In the genomic region with DNA sequence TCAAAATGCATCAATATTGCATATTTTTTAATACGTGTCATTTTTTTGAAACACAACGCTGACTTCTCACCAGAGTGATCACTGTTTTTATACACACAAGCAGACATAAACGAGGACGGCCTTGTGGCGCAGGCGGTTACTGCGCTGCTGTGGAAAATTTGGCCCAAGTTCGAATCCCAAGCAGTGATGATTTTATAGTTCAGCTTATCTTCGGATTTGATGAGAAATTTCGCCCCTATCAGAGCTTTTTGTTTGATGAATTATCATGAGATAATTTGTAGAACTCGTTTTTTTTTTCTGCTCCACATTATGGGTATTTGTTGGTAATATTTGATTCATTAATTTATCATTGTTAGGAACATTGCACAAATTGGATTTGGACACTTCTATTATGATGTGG, we compare ENCODE assay signal across 4 worm cellular contexts.
TF ChIP-seq lines count a peak whose summit lies in the region.

No protein-coding gene starts in this region.

TF ChIP-seq in whole organism, L2 larva, 48 proteins besides CTCF, POLR2A, EP300 and RAD21 (continued from another document):
- TF ChIP-seq ztf-1 (GFP tag; conservative IDR thresholded peaks at IDR 0.05; lab: Robert Waterston, UW) (no peak), sma-9 (GFP tag; optimal IDR thresholded peaks at IDR 0.05; lab: Kevin White, UChicago) (peak; percentile 79), sma-9 (tag; optimal IDR thresholded peaks at IDR 0.05; lab: Kevin White, UChicago) (no peak), sma-3 (GFP tag; optimal IDR thresholded peaks at IDR 0.05; lab: Kevin White, UChicago) (peak; percentile 77), ztf-11 (tag; optimal IDR thresholded peaks at IDR 0.05; lab: Kevin White, UChicago) (no peak), unc-55 (GFP tag; optimal IDR thresholded peaks at IDR 0.05; lab: Kevin White, UChicago) (peak; percentile 78), nhr-10 (tag; optimal IDR thresholded peaks at IDR 0.05; lab: Kevin White, UChicago) (peak; percentile 28), lin-13 (GFP tag; optimal IDR thresholded peaks at IDR 0.05; lab: Kevin White, UChicago) (peak; percentile 50), gmeb-1 (tag; optimal IDR thresholded peaks at IDR 0.05; lab: Kevin White, UChicago) (peak; percentile 66), snpc-4 (tag; optimal IDR thresholded peaks at IDR 0.05; lab: Kevin White, UChicago) (no peak), lsy-2 (tag; optimal IDR thresholded peaks at IDR 0.05; lab: Kevin White, UChicago) (peak; percentile 60 to 77), alr-1 (tag; optimal IDR thresholded peaks at IDR 0.05; lab: Kevin White, UChicago) (no peak), lin-39 (tag; optimal IDR thresholded peaks at IDR 0.05; lab: Kevin White, UChicago) (no peak), C34F6.9 (tag; optimal IDR thresholded peaks at IDR 0.05; lab: Kevin White, UChicago) (peak; percentile 71), blmp-1 (tag; optimal IDR thresholded peaks at IDR 0.05; lab: Kevin White, UChicago; ENCODE audit: insufficient read depth) (peak; percentile 22), crh-2 (tag; optimal IDR thresholded peaks at IDR 0.05; lab: Kevin White, UChicago) (peak; percentile 66), nhr-25 (tag; optimal IDR thresholded peaks at IDR 0.05; lab: Kevin White, UChicago) (peak; percentile 59), egl-27 (tag; optimal IDR thresholded peaks at IDR 0.05; lab: Kevin White, UChicago) (peak; percentile 62), dmd-4 (tag; optimal IDR thresholded peaks at IDR 0.05; lab: Kevin White, UChicago) (no peak), unc-62 (GFP tag; optimal IDR thresholded peaks at IDR 0.05; lab: Kevin White, UChicago) (no peak), nhr-77 (tag; optimal IDR thresholded peaks at IDR 0.05; lab: Kevin White, UChicago) (no peak), ZK546.5 (tag; optimal IDR thresholded peaks at IDR 0.05; lab: Kevin White, UChicago) (no peak), sem-4 (tag; optimal IDR thresholded peaks at IDR 0.05; lab: Kevin White, UChicago) (peak; percentile 83), unc-39 (tag; optimal IDR thresholded peaks at IDR 0.05; lab: Kevin White, UChicago) (no peak), F13H6.1 (tag; optimal IDR thresholded peaks at IDR 0.05; lab: Kevin White, UChicago) (peak; percentile 63), nhr-237 (tag; optimal IDR thresholded peaks at IDR 0.05; lab: Kevin White, UChicago) (no peak)

TF ChIP-seq in whole organism, L4 larva, 104 proteins besides CTCF, POLR2A, EP300 and RAD21 (continued from another document and continues in another):
- peak; percentile 81; the same call in 1 of the 2 replicates for TF ChIP-seq mdt-29 (GFP tag; IDR thresholded peaks at IDR 0.05; lab: Robert Waterston, UW)
- TF ChIP-seq nhr-42 (GFP tag; IDR thresholded peaks at IDR 0.05; lab: Robert Waterston, UW): peak; percentile 87
- no peak for TF ChIP-seq nhr-237 (tag; optimal IDR thresholded peaks at IDR 0.05; lab: Kevin White, UChicago)
- TF ChIP-seq nhr-76 (tag; optimal IDR thresholded peaks at IDR 0.05; lab: Kevin White, UChicago): no peak
- no peak for TF ChIP-seq skn-1 (tag; optimal IDR thresholded peaks at IDR 0.05; lab: Kevin White, UChicago)
- peak; percentile 81 for TF ChIP-seq F10B5.3 (tag; optimal IDR thresholded peaks at IDR 0.05; lab: Kevin White, UChicago)
- no peak for TF ChIP-seq nhr-10 (tag; optimal IDR thresholded peaks at IDR 0.05; lab: Kevin White, UChicago)
- TF ChIP-seq dmd-6 (GFP tag; IDR thresholded peaks at IDR 0.05; lab: Robert Waterston, UW): peak; percentile 73
- peak; percentile 93 for TF ChIP-seq nhr-41 (GFP tag; IDR thresholded peaks at IDR 0.05; lab: Robert Waterston, UW)
- no peak; the same call in 1 of the 2 replicates for TF ChIP-seq daf-19 (GFP tag; conservative IDR thresholded peaks at IDR 0.05; lab: Robert Waterston, UW)
- no peak for TF ChIP-seq daf-12 (tag; optimal IDR thresholded peaks at IDR 0.05; lab: Kevin White, UChicago)
- peak; percentile 98 for TF ChIP-seq Y105C5A.15 (GFP tag; IDR thresholded peaks at IDR 0.05; lab: Robert Waterston, UW)
- TF ChIP-seq hlh-30 (tag; optimal IDR thresholded peaks at IDR 0.05; lab: Kevin White, UChicago; ENCODE audit: insufficient read depth): peak; percentile 71
- no peak for TF ChIP-seq tag-97 (GFP tag; IDR thresholded peaks at IDR 0.05; lab: Robert Waterston, UW)
- TF ChIP-seq lin-39 (tag; optimal IDR thresholded peaks at IDR 0.05; lab: Kevin White, UChicago): no peak
- peak; percentile 79; the same call in 1 of the 2 replicates for TF ChIP-seq dmd-9 (GFP tag; IDR thresholded peaks at IDR 0.05; lab: Robert Waterston, UW)
- no peak for TF ChIP-seq unc-39 (tag; optimal IDR thresholded peaks at IDR 0.05; lab: Kevin White, UChicago)
- peak; percentile 60; the same call in 1 of the 2 replicates for TF ChIP-seq lin-29 (GFP tag; IDR thresholded peaks at IDR 0.05; lab: Robert Waterston, UW)
- TF ChIP-seq ztf-11 (tag; optimal IDR thresholded peaks at IDR 0.05; lab: Kevin White, UChicago): no peak
- peak; percentile 89 for TF ChIP-seq spr-1 (tag; optimal IDR thresholded peaks at IDR 0.05; lab: Kevin White, UChicago)
- TF ChIP-seq mdl-1 (tag; optimal IDR thresholded peaks at IDR 0.05; lab: Kevin White, UChicago): peak in 1 of 2 experiments; percentile 21
- TF ChIP-seq daf-8 (GFP tag; IDR thresholded peaks at IDR 0.05; lab: Robert Waterston, UW): no peak
- peak; percentile 4 for TF ChIP-seq nhr-77 (tag; optimal IDR thresholded peaks at IDR 0.05; lab: Kevin White, UChicago)
- peak; percentile 92 for TF ChIP-seq lin-1 (GFP tag; IDR thresholded peaks at IDR 0.05; lab: Robert Waterston, UW)
- no peak for TF ChIP-seq egl-27 (tag; optimal IDR thresholded peaks at IDR 0.05; lab: Kevin White, UChicago)
- TF ChIP-seq ceh-32 (tag; optimal IDR thresholded peaks at IDR 0.05; lab: Kevin White, UChicago; ENCODE audit: poor library complexity): peak; percentile 31
- peak; percentile 94 for TF ChIP-seq ctbp-1 (GFP tag; IDR thresholded peaks at IDR 0.05; lab: Robert Waterston, UW)
- TF ChIP-seq lim-7 (GFP tag; IDR thresholded peaks at IDR 0.05; lab: Robert Waterston, UW): peak; percentile 100
- peak; percentile 92 for TF ChIP-seq gei-8 (GFP tag; optimal IDR thresholded peaks at IDR 0.05; lab: Kevin White, UChicago)
- peak; percentile 98 for TF ChIP-seq dmd-8 (GFP tag; IDR thresholded peaks at IDR 0.05; lab: Robert Waterston, UW)
- peak; percentile 81 for TF ChIP-seq nhr-48 (tag; optimal IDR thresholded peaks at IDR 0.05; lab: Kevin White, UChicago)
- peak; percentile 81 for TF ChIP-seq nhr-102 (tag; optimal IDR thresholded peaks at IDR 0.05; lab: Kevin White, UChicago)
- peak; percentile 89 for TF ChIP-seq dve-1 (tag; optimal IDR thresholded peaks at IDR 0.05; lab: Kevin White, UChicago; ENCODE audit: insufficient read depth)
- TF ChIP-seq madf-9 (GFP tag; conservative IDR thresholded peaks at IDR 0.05; lab: Robert Waterston, UW): peak; percentile 88

TF ChIP-seq in whole organism, late embryonic, 69 proteins besides CTCF, POLR2A, EP300 and RAD21 (continued from another document and continues in another):
- peak; percentile 92 for TF ChIP-seq dmd-4 (tag; optimal IDR thresholded peaks at IDR 0.05; lab: Kevin White, UChicago; ENCODE audit: borderline replicate concordance)
- TF ChIP-seq hlh-30 (tag; optimal IDR thresholded peaks at IDR 0.05; lab: Kevin White, UChicago; ENCODE audit: insufficient read depth): peak; percentile 69
- TF ChIP-seq hlh-8 (tag; optimal IDR thresholded peaks at IDR 0.05; lab: Kevin White, UChicago): peak; percentile 85
- TF ChIP-seq nfya-1 (tag; optimal IDR thresholded peaks at IDR 0.05; lab: Kevin White, UChicago): peak; percentile 82
- peak; percentile 95 for TF ChIP-seq unc-3 (GFP tag; conservative IDR thresholded peaks at IDR 0.05; lab: Robert Waterston, UW)
- peak; percentile 94 for TF ChIP-seq unc-3 (tag; optimal IDR thresholded peaks at IDR 0.05; lab: Kevin White, UChicago)
- peak; percentile 96 for TF ChIP-seq syd-9 (tag; optimal IDR thresholded peaks at IDR 0.05; lab: Kevin White, UChicago)
- TF ChIP-seq ceh-34 (tag; optimal IDR thresholded peaks at IDR 0.05; lab: Kevin White, UChicago): peak; percentile 93
- TF ChIP-seq hlh-6 (tag; optimal IDR thresholded peaks at IDR 0.05; lab: Kevin White, UChicago): peak; percentile 98
- TF ChIP-seq ceh-18 (tag; optimal IDR thresholded peaks at IDR 0.05; lab: Kevin White, UChicago): peak; percentile 92
- TF ChIP-seq elt-4 (tag; optimal IDR thresholded peaks at IDR 0.05; lab: Kevin White, UChicago): no peak
- TF ChIP-seq C08G9.2 (tag; optimal IDR thresholded peaks at IDR 0.05; lab: Kevin White, UChicago): peak; percentile 92
- TF ChIP-seq pros-1 (tag; optimal IDR thresholded peaks at IDR 0.05; lab: Kevin White, UChicago): peak; percentile 22
- peak; percentile 72 for TF ChIP-seq zip-5 (tag; optimal IDR thresholded peaks at IDR 0.05; lab: Kevin White, UChicago)
- TF ChIP-seq K09A11.1 (tag; optimal IDR thresholded peaks at IDR 0.05; lab: Kevin White, UChicago; ENCODE audit: insufficient read depth): peak; percentile 92
- TF ChIP-seq odd-2 (tag; optimal IDR thresholded peaks at IDR 0.05; lab: Kevin White, UChicago): peak; percentile 64
- TF ChIP-seq pax-1 (tag; optimal IDR thresholded peaks at IDR 0.05; lab: Kevin White, UChicago): no peak
- no peak for TF ChIP-seq pha-4 (tag; optimal IDR thresholded peaks at IDR 0.05; lab: Kevin White, UChicago)
- TF ChIP-seq Y22D7AL.16 (tag; optimal IDR thresholded peaks at IDR 0.05; lab: Kevin White, UChicago): peak; percentile 93
- TF ChIP-seq ceh-9 (tag; optimal IDR thresholded peaks at IDR 0.05; lab: Kevin White, UChicago): peak; percentile 88
- peak; percentile 94 for TF ChIP-seq pha-2 (tag; optimal IDR thresholded peaks at IDR 0.05; lab: Kevin White, UChicago)
- peak; percentile 88 for TF ChIP-seq fkh-10 (GFP tag; optimal IDR thresholded peaks at IDR 0.05; lab: Kevin White, UChicago)
- TF ChIP-seq ahr-1 (tag; optimal IDR thresholded peaks at IDR 0.05; lab: Kevin White, UChicago): peak; percentile 91
- peak; percentile 96 for TF ChIP-seq hlh-13 (GFP tag; optimal IDR thresholded peaks at IDR 0.05; lab: Kevin White, UChicago)
- TF ChIP-seq ttx-3 (tag; optimal IDR thresholded peaks at IDR 0.05; lab: Kevin White, UChicago): peak; percentile 92
- peak; percentile 96 for TF ChIP-seq pqm-1 (tag; optimal IDR thresholded peaks at IDR 0.05; lab: Kevin White, UChicago)
- peak; percentile 94 for TF ChIP-seq rnt-1 (tag; optimal IDR thresholded peaks at IDR 0.05; lab: Kevin White, UChicago)
- TF ChIP-seq ama-1 (optimal IDR thresholded peaks at IDR 0.05; lab: Kevin White, UChicago): no peak
- TF ChIP-seq tbx-7 (tag; optimal IDR thresholded peaks at IDR 0.05; lab: Kevin White, UChicago): peak; percentile 52
- peak; percentile 95 for TF ChIP-seq che-1 (tag; optimal IDR thresholded peaks at IDR 0.05; lab: Kevin White, UChicago)
- peak; percentile 92 for TF ChIP-seq nhr-232 (tag; optimal IDR thresholded peaks at IDR 0.05; lab: Kevin White, UChicago)
- TF ChIP-seq ceh-30 (tag; optimal IDR thresholded peaks at IDR 0.05; lab: Kevin White, UChicago): peak; percentile 68
- peak; percentile 94 for TF ChIP-seq T23F11.4 (GFP tag; optimal IDR thresholded peaks at IDR 0.05; lab: Kevin White, UChicago)
- peak; percentile 97 for TF ChIP-seq ztf-16 (tag; optimal IDR thresholded peaks at IDR 0.05; lab: Kevin White, UChicago)
- TF ChIP-seq elt-2 (tag; optimal IDR thresholded peaks at IDR 0.05; lab: Kevin White, UChicago): peak; percentile 98
- peak; percentile 96 for TF ChIP-seq ceh-45 (GFP tag; IDR thresholded peaks at IDR 0.05; lab: Robert Waterston, UW)
- TF ChIP-seq ceh-31 (tag; optimal IDR thresholded peaks at IDR 0.05; lab: Kevin White, UChicago): peak; percentile 86

TF ChIP-seq in whole organism, mixed stage, embryonic, 35 proteins besides CTCF, POLR2A, EP300 and RAD21 (continued from another document):
- TF ChIP-seq mab-5 (tag; optimal IDR thresholded peaks at IDR 0.05; lab: Kevin White, UChicago): no peak
- TF ChIP-seq sem-2 (GFP tag; optimal IDR thresholded peaks at IDR 0.05; lab: Kevin White, UChicago): peak; percentile 88
- no peak for TF ChIP-seq zip-8 (tag; optimal IDR thresholded peaks at IDR 0.05; lab: Kevin White, UChicago)
- peak; percentile 98 for TF ChIP-seq drap-1 (GFP tag; optimal IDR thresholded peaks at IDR 0.05; lab: Kevin White, UChicago)
- peak; percentile 41 for TF ChIP-seq elt-1 (tag; optimal IDR thresholded peaks at IDR 0.05; lab: Kevin White, UChicago; ENCODE audit: borderline replicate concordance, insufficient read depth)
- peak; percentile 64 for TF ChIP-seq lin-13 (tag; optimal IDR thresholded peaks at IDR 0.05; lab: Kevin White, UChicago)
- no peak for TF ChIP-seq ces-1 (GFP tag; optimal IDR thresholded peaks at IDR 0.05; lab: Kevin White, UChicago)
